Fruit fly (Drosophila melanogaster) ovary, adult (tissue): Measurements from ENCODE around the gene rumpel.

Experiments used
- CG17801 ChIP-seq: fragments of 200-800 bp; optimal IDR thresholded peaks from 2 replicates; lab custom pipeline; 2019; ENCODE audit warnings: missing biosample characterization, mild to moderate bottlenecking, missing genetic modification characterization, moderate library complexity; ENCODE audit not compliant: partially characterized antibody

The rumpel gene

DNA sequence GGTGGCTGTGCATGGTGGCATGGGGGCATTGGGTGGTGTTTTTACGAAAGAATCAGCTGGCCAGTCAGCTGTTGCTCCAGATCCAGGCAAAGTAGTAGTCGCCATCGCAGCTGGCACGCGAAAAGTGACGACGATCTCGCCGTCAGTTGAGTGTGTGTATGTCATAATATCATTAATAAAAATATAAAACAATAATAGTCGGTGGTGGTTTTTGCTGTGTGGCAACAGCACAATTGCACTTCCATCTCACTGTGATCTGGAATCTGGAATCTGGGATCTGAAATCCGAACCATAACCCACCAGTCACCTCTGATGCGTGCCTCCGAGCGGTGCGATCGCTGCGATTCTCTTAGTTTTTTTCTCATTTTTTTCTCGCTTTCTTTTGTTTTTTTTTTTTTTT, at the start of gene rumpel:
Gene rumpel, plus strand, starts transcription at position 301 of the 400 bp plus-strand sequence.
- no peak for TF ChIP-seq CG17801

dm6 chrX:7372475-7372874, 45.9 kb upstream of the rumpel start:
- no peak for TF ChIP-seq CG17801

DNA sequence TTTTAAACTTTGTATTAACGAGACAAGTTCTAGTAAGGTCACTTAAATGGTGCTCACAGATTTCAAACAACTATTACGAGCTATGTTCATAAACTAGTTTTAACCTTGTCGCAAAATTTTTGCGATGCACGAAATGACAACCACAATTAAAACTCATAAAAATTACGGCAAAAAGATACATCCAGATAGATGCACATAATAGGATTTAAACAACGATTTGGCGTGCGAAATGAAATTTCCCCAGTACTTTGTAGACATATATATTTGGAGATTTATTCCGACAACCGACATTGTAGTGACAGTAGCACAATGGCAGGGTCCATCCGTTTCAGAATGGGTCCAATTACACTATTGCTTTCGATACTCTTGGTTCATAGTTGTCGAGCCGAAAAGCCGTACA, 40.6 kb upstream of the rumpel start, which contains the start of gene CheA7a:
Gene CheA7a, plus strand, starts transcription at position 301 of the 400 bp plus-strand sequence.
- no peak for TF ChIP-seq CG17801

DNA sequence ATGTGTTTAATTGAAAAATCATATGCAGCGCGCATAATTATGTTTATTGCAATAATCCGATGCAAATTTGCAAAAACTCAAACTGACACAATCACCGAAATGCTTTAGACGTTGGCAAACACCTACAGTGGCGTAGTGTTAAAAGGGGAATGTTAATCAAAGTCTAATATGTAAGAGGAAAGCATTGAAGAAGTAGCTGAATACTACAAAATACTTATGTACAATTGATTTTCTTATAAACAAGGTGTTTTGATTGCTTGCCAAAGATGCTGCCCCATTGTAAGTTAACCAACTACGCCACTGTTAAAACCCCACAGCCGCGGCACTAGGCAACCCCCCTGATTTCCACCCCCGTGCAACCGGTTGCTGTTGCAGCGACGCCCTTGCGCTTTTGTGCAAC, 38.8 kb upstream of the rumpel start:
- TF ChIP-seq CG17801, result no peak

DNA sequence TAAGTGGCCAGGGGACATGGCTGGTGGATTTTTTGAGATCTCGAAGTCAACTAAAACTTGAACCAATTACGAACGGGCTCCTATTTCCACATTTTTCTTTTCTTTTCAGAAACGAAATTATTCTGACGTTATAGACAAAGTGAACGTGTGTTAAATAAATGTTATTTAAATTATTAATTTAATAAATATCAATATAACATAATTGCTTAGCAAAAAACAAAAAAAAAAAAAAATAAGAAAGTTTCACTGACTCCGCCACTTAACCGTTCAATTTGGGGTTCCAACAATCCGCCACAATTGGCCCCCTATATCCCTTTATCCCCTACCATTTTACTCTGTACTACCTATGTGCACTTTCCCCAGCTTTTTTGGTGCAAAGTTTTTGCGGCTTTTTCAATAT, 35.5 kb upstream of the rumpel start, which contains the start of gene CG42781:
Gene CG42781, minus strand, starts transcription at position 101 of the 400 bp plus-strand sequence.
- TF ChIP-seq CG17801, result no peak

dm6 chrX:7403074-7403473, 15.3 kb upstream of the rumpel start, which contains the start of gene CG15035:
Gene CG15035, minus strand, starts transcription at chrX:7403174.
- TF ChIP-seq CG17801, result no peak

DNA sequence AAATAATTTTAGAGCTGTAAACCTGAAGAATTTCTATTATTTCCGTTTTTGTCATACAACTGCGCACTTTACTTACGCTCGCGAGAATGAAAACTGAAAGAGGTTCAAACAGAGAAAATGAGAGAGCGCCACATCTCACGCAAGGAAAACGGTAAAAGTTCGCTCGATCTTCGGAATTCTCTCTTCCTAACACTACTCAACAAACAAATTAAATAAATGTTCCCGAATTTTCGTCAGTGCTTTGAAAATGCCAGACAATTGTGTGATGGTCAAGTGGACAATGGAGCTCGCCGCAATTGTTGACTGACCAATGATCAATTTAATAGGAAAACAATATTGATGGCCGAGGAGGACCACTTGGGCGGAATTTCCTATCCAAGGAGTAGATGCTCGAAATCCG, 12.7 kb upstream of the rumpel start, which contains the start of gene CG1677:
Gene CG1677, minus strand, starts transcription at position 101 of the 400 bp plus-strand sequence.
- TF ChIP-seq CG17801, result no peak

dm6 chrX:7406908-7407307, 11.5 kb upstream of the rumpel start, which contains the start of gene CG32727:
Gene CG32727, plus strand, starts transcription at chrX:7407208.
- no peak for TF ChIP-seq CG17801

DNA sequence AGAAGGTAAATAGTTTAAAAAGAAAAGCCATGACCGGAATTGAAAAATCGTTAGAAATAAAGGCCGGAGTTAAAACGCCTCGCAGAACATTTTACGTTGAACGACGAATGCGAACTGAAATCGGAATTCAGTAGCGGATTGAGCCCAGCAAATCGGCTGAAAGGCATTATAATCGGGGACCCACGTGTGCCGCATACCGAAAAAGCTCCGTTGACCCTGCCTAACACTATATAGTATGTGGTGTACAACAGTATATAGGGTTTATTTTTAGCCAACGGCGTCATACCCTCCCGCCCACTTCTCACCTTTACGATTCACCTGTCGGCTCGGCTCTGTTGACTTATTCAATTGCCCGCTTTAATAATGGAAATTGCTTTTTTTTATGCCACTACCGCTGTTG, 6.6 kb upstream of the rumpel start, which contains the start of gene CG42246:
Gene CG42246, minus strand, starts transcription at position 101 of the 400 bp plus-strand sequence.
- no peak for TF ChIP-seq CG17801

DNA sequence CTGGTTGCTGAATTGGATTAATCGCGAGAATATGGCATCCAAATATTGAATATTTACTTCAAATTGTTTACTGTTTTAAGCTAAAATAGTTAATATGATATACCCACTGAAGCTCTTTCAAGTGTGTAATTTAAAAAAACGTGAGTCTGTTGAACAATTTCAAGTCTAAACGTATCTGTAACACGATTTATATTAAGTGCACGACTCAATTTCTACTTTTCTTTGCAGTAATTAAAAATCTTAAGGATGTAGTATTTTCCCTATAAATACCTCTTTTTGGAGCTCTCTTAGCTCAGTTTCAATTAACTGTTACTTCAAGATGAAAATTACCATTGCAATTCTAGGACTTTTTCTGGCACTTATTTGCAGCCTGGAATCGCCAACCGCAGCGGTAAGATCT, 6.0 kb upstream of the rumpel start, which contains the start of gene CG42704:
Gene CG42704, plus strand, starts transcription at position 301 of the 400 bp plus-strand sequence.
- no peak for TF ChIP-seq CG17801

dm6 chrX:7413569-7413968, 4.8 kb upstream of the rumpel start, which contains the start of gene CG42705:
Gene CG42705, plus strand, starts transcription at chrX:7413869.
- no peak for TF ChIP-seq CG17801

DNA sequence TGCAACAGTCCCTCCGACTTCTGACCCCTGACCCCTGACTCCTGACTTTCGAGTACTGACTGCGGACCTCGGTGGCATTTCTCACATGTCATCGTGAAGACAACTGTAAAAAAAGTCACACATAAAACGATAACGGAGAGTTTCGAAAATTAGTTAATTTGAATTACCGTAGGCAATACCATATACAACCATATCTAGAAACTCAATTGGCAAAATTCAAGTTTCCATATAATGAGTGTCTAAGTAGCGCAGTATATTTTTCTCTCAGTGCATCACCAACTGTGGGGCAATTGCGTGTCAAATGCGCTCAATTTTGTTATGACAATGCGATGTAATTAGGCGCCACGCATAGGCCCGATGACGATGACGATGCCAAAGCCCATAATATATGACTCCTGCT, 3.4 kb upstream of the rumpel start:
- TF ChIP-seq CG17801, result no peak

DNA sequence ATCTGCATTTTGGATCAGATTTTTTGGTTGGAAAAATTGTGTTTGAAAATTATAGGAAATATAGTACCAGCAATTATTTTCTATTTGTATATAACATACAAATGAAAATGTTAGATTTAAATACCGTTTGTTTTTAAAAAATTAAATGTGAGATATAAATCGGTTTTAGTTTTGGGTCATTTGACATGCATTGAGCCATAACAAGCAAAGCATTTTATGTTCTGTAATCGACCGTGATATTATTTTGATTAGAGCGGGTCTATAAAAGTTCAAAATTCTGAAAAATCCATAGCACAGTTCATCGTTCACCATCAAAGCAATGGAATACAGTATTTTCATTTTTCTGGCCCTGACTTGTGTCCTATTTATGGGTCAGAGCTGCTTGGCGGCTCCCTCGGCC, 1.4 kb upstream of the rumpel start, which contains the start of gene CG34337:
Gene CG34337, plus strand, starts transcription at position 301 of the 400 bp plus-strand sequence.
- no peak for TF ChIP-seq CG17801

dm6 chrX:7417875-7418274, 519 bp upstream of the rumpel start:
- TF ChIP-seq CG17801, result no peak

DNA sequence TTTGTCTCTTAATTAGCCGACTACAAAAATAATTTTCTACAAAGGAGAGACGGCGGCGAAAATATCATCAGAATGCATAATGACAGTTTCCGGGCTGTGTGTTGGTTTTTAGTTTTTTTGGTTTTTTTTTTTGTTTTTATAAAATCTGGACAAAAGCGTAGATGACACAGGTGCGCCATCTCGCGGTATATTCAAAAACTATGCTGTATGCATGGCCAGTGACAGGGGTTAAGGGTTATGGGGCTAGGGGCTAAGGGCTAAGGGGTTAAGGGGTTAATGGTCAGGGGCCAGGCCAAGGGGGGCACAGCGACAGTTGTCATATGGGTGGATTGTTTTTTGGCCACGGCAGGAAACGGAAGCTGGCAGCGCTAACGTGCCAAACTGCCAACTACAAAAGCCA, 4.2 kb downstream of the rumpel start:
- TF ChIP-seq CG17801, result no peak

dm6 chrX:7424742-7425141, 6.3 kb downstream of the rumpel start, which contains the start of gene CG15036:
Gene CG15036, minus strand, starts transcription at chrX:7424842.
- TF ChIP-seq CG17801, result no peak

DNA sequence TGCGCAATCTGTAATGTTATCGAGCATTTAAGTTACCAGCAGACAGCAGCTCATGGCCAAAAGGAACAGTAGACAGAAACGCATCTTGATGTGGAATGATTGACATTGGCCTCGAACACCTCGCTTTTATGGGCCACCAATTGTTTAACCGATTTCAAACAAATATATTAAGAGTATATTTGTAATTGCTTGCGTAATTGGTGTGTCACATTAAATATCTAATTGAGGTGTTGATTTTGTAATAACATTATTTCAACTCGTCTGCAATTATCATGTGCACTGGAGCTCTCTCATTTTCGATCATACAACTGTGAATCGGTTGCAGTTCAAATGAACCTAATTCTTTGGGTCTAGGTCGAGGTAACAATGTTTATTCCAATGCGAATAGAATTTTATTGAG, 7.2 kb downstream of the rumpel start, which contains the start of gene CG32726:
Gene CG32726, minus strand, starts transcription at position 101 of the 400 bp plus-strand sequence.
- no peak for TF ChIP-seq CG17801

DNA sequence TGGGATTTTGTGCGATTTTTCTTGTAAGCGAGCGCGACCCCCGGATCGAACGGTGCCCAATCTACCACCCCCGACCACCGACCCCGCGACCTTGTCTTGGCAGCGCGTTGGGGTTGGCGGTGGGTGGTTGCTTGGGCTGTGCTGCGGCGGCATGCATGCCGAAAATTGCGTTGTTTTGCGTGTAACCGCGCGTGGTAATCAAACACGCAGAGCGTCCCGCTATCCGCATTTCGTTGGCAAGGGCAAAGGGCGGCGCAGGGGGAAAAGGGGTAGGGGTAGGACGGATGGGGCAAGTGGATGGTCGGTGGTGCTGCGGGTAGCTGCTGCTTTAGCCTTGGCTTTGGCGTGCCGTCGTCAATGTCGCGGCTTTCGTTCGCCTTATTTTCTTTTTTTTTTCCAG, 14.0 kb downstream of the rumpel start:
- no peak for TF ChIP-seq CG17801
